Worm (Caenorhabditis elegans): Measurements from ENCODE around the gene cap-2.

DNA sequence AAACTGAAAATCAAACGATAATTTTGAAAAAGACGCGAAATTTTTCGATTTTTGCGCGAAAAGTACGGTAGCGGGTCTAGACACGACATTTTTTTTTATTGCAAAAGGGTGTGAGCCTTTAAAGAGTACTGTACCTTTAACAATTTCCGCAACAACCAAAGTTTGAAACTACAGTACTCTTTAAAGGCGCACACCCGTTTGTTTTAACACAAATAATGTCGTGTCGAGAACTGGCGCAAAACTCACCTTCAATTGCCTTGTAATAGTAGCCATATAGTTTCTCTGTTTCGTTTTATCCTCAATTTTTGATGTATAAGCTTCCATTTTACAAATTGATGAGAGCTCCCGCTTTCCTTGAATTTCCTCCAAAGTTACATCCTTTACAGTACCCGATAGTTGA lies 16.3 kb downstream of the cap-2 start:
- TF ChIP-seq ces-1 (GFP tag; optimal IDR thresholded peaks at IDR 0.05) (no peak), lsy-2 (tag; optimal IDR thresholded peaks at IDR 0.05) (no peak), nhr-237 (tag; optimal IDR thresholded peaks at IDR 0.05) (no peak), unc-62 (GFP tag; optimal IDR thresholded peaks at IDR 0.05) (no peak)

All from whole organism, mixed stage, embryonic.